Worm (Caenorhabditis elegans) whole organism, L1 larva: ENCODE measurements around the gene F56D5.3.

ENCODE experiments used
- C04F5.9 ChIP-seq: sonication (generic microtip); optimal IDR thresholded peaks from 2 replicates; lab custom pipeline; 2016; ENCODE audit warnings: missing genetic modification characterization, missing compliant biosample characterization
- ama-1 ChIP-seq: fragments of 150-350 bp; optimal IDR thresholded peaks from 2 replicates; lab custom pipeline; 2014
- ceh-82 ChIP-seq, 3 experiments: fragments of 150-350 bp in 1 of 3; sonication (generic microtip) in 2 of 3; optimal IDR thresholded peaks; 2 replicates each; lab custom pipeline; 2014 to 2017; ENCODE audit warnings: missing biosample characterization in 3 of 3, missing genetic modification characterization in 3 of 3
- mab-9 ChIP-seq: fragments of 200-800 bp; sonication (Bioruptor generic); IDR thresholded peaks from 2 replicates; pipeline ENCODE4 v1.3.6; 2022; ENCODE audit warnings: missing genetic modification reagents, missing genetic modification characterization, missing compliant biosample characterization
- mdl-1 ChIP-seq, 2 experiments: fragments of 150-350 bp; optimal IDR thresholded peaks; 2 replicates each; lab custom pipeline; 2014 to 2017; ENCODE audit warnings: missing biosample characterization in 2 of 2, missing genetic modification characterization in 2 of 2, inconsistent platforms in 1 of 2
- mep-1 ChIP-seq: fragments of 150-350 bp; optimal IDR thresholded peaks from 2 replicates; lab custom pipeline; 2014; ENCODE audit warnings: missing biosample characterization, missing genetic modification characterization
- nhr-237 ChIP-seq: fragments of 150-350 bp; optimal IDR thresholded peaks from 2 replicates; lab custom pipeline; 2014; ENCODE audit warnings: missing biosample characterization, missing genetic modification characterization
- nhr-77 ChIP-seq: fragments of 150-350 bp; optimal IDR thresholded peaks from 2 replicates; lab custom pipeline; 2014; ENCODE audit warnings: missing biosample characterization, missing genetic modification characterization
- skn-1 ChIP-seq: fragments of 150-350 bp; optimal IDR thresholded peaks from 2 replicates; lab custom pipeline; 2014; ENCODE audit warnings: missing biosample characterization, missing genetic modification characterization
- snu-23 ChIP-seq: sonication (generic microtip); optimal IDR thresholded peaks from 2 replicates; lab custom pipeline; 2016; ENCODE audit warnings: missing genetic modification characterization, missing compliant biosample characterization
- sptf-1 ChIP-seq: fragments of 150-350 bp; optimal IDR thresholded peaks from 2 replicates; lab custom pipeline; 2014; ENCODE audit warnings: missing biosample characterization, missing genetic modification characterization
- swsn-7 ChIP-seq: sonication (generic microtip); optimal IDR thresholded peaks from 2 replicates; lab custom pipeline; 2016; ENCODE audit warnings: missing genetic modification characterization, missing compliant biosample characterization
- tbx-2 ChIP-seq: sonication (generic microtip); optimal IDR thresholded peaks from 2 replicates; lab custom pipeline; 2016; ENCODE audit warnings: missing genetic modification characterization, missing compliant biosample characterization

ce11 chrIV:9397278-9397677, at the start of gene F56D5.3:
- no peak for TF ChIP-seq tbx-2 (tag; lab: Kevin White, UChicago)
- TF ChIP-seq nhr-237 (tag; lab: Kevin White, UChicago): no peak
- TF ChIP-seq snu-23 (GFP tag; lab: Kevin White, UChicago): no peak
- TF ChIP-seq skn-1 (tag; lab: Kevin White, UChicago): no peak
- TF ChIP-seq mdl-1 (tag; optimal IDR thresholded peaks at IDR 0.05; lab: Kevin White, UChicago): no peak
- TF ChIP-seq nhr-77 (tag; lab: Kevin White, UChicago): no peak
- no peak for TF ChIP-seq C04F5.9 (tag; lab: Kevin White, UChicago)
- no peak for TF ChIP-seq sptf-1 (tag; lab: Kevin White, UChicago)
- TF ChIP-seq swsn-7 (tag; lab: Kevin White, UChicago): no peak
- TF ChIP-seq ama-1 (lab: Kevin White, UChicago): no peak
- no peak for TF ChIP-seq ceh-82 (tag; optimal IDR thresholded peaks at IDR 0.05; lab: Kevin White, UChicago)
- TF ChIP-seq mep-1 (tag; lab: Kevin White, UChicago): no peak
- TF ChIP-seq mab-9 (GFP tag; lab: Robert Waterston, UW): no peak
